Worm (Caenorhabditis elegans): ENCODE data around the gene rga-8.

Gene rga-8

ce11 chrX:5297942-5298611 is 18.5 kb upstream of the rga-8 start, which contains the start of gene ift-81:
TSS of gene ift-81 (plus strand) at chrX:5298561.
- no peak for TF ChIP-seq fkh-2 (tag; optimal IDR thresholded peaks at IDR 0.05)
- TF ChIP-seq snpc-4 (tag; optimal IDR thresholded peaks at IDR 0.05) = no peak
- TF ChIP-seq nhr-237 (tag; optimal IDR thresholded peaks at IDR 0.05) = no peak
- peak; percentile 68 for TF ChIP-seq pha-4 (tag; optimal IDR thresholded peaks at IDR 0.05)
- TF ChIP-seq nhr-11 (tag; optimal IDR thresholded peaks at IDR 0.05) = no peak
- peak; percentile 60 for TF ChIP-seq hmg-11 (tag; optimal IDR thresholded peaks at IDR 0.05)
- peak; percentile 59 for TF ChIP-seq nfya-1 (tag; optimal IDR thresholded peaks at IDR 0.05; ENCODE audit: insufficient read depth)
- peak; percentile 26 for TF ChIP-seq tbx-2 (tag; optimal IDR thresholded peaks at IDR 0.05)
- peak; percentile 62 for TF ChIP-seq lin-39 (tag; optimal IDR thresholded peaks at IDR 0.05)

ce11 chrX:5293862-5294261 is 14.3 kb upstream of the rga-8 start:
- TF ChIP-seq nfya-1 (tag; optimal IDR thresholded peaks at IDR 0.05; ENCODE audit: insufficient read depth) (peak; percentile 3), skn-1 (tag; optimal IDR thresholded peaks at IDR 0.05) (no peak)

ce11 chrX:5289106-5289505 is 9.5 kb upstream of the rga-8 start:
- no peak for TF ChIP-seq ama-1 (optimal IDR thresholded peaks at IDR 0.05)
- no peak for TF ChIP-seq jun-1 (tag; optimal IDR thresholded peaks at IDR 0.05)
- no peak for TF ChIP-seq ceh-28 (tag; optimal IDR thresholded peaks at IDR 0.05)
- TF ChIP-seq sea-2 (GFP tag; optimal IDR thresholded peaks at IDR 0.05) = no peak
- TF ChIP-seq nhr-12 (tag; optimal IDR thresholded peaks at IDR 0.05) = no peak
- TF ChIP-seq fkh-10 (GFP tag; optimal IDR thresholded peaks at IDR 0.05) = no peak
- TF ChIP-seq tbx-2 (tag; optimal IDR thresholded peaks at IDR 0.05) = no peak
- no peak for TF ChIP-seq pha-4 (tag; optimal IDR thresholded peaks at IDR 0.05)
- TF ChIP-seq eor-1 (tag; optimal IDR thresholded peaks at IDR 0.05) = no peak

ce11 chrX:5283531-5283930 is 4.0 kb upstream of the rga-8 start, which contains the start of gene vps-41:
TSS of gene vps-41 (plus strand) at chrX:5283831.
- no peak for TF ChIP-seq skn-1 (tag; optimal IDR thresholded peaks at IDR 0.05)
- TF ChIP-seq ceh-82 (tag; optimal IDR thresholded peaks at IDR 0.05) = no peak
- no peak for TF ChIP-seq ama-1 (optimal IDR thresholded peaks at IDR 0.05)
- no peak for TF ChIP-seq lin-15B (tag; optimal IDR thresholded peaks at IDR 0.05)
- no peak for TF ChIP-seq nhr-237 (tag; optimal IDR thresholded peaks at IDR 0.05)
- no peak for TF ChIP-seq aly-2 (tag; optimal IDR thresholded peaks at IDR 0.05)
- no peak for TF ChIP-seq nhr-76 (tag; optimal IDR thresholded peaks at IDR 0.05)
- TF ChIP-seq nhr-25 (tag; optimal IDR thresholded peaks at IDR 0.05) = no peak
- no peak for TF ChIP-seq unc-39 (tag; optimal IDR thresholded peaks at IDR 0.05)
- no peak for TF ChIP-seq ZK546.5 (tag; optimal IDR thresholded peaks at IDR 0.05)

- no peak for TF ChIP-seq nhr-43 (tag; optimal IDR thresholded peaks at IDR 0.05; ENCODE audit: poor library complexity, severe bottlenecking)
- no peak for TF ChIP-seq mdl-1 (tag; optimal IDR thresholded peaks at IDR 0.05)
- no peak for TF ChIP-seq lsy-12 (tag; optimal IDR thresholded peaks at IDR 0.05)
- TF ChIP-seq R02D3.7 (tag; optimal IDR thresholded peaks at IDR 0.05) = peak; percentile 89
- TF ChIP-seq fkh-10 (GFP tag; optimal IDR thresholded peaks at IDR 0.05) = no peak
- TF ChIP-seq nhr-67 (tag; optimal IDR thresholded peaks at IDR 0.05) = no peak
- no peak for TF ChIP-seq elt-3 (tag; optimal IDR thresholded peaks at IDR 0.05)
- TF ChIP-seq eor-1 (tag; optimal IDR thresholded peaks at IDR 0.05) = no peak
- TF ChIP-seq nhr-76 (tag; optimal IDR thresholded peaks at IDR 0.05) = no peak
- TF ChIP-seq ceh-9 (tag; optimal IDR thresholded peaks at IDR 0.05) = no peak
- TF ChIP-seq ceh-28 (tag; optimal IDR thresholded peaks at IDR 0.05) = no peak
- no peak for TF ChIP-seq ZK546.5 (tag; optimal IDR thresholded peaks at IDR 0.05)
- TF ChIP-seq sea-2 (GFP tag; optimal IDR thresholded peaks at IDR 0.05) = no peak
- no peak for TF ChIP-seq tbx-2 (tag; optimal IDR thresholded peaks at IDR 0.05)
- TF ChIP-seq lin-39 (tag; optimal IDR thresholded peaks at IDR 0.05) = no peak
- no peak for TF ChIP-seq daf-12 (tag; optimal IDR thresholded peaks at IDR 0.05)
- TF ChIP-seq nhr-23 (tag; optimal IDR thresholded peaks at IDR 0.05) = no peak
- no peak for TF ChIP-seq elt-1 (tag; optimal IDR thresholded peaks at IDR 0.05)
- TF ChIP-seq ztf-4 (tag; optimal IDR thresholded peaks at IDR 0.05) = no peak
- no peak for TF ChIP-seq jun-1 (tag; optimal IDR thresholded peaks at IDR 0.05)
- no peak for TF ChIP-seq unc-62 (GFP tag; optimal IDR thresholded peaks at IDR 0.05)
- no peak for TF ChIP-seq unc-39 (tag; optimal IDR thresholded peaks at IDR 0.05)
- peak; percentile 53 for TF ChIP-seq pqm-1 (tag; optimal IDR thresholded peaks at IDR 0.05)
- TF ChIP-seq aly-2 (tag; optimal IDR thresholded peaks at IDR 0.05) = no peak
- TF ChIP-seq egl-5 (tag; optimal IDR thresholded peaks at IDR 0.05) = no peak
- TF ChIP-seq nfya-1 (tag; optimal IDR thresholded peaks at IDR 0.05; ENCODE audit: insufficient read depth) = peak; percentile 43
- no peak for TF ChIP-seq zag-1 (tag; optimal IDR thresholded peaks at IDR 0.05)
- no peak for TF ChIP-seq nhr-11 (tag; optimal IDR thresholded peaks at IDR 0.05)
- peak; percentile 45 for TF ChIP-seq pha-4 (tag; optimal IDR thresholded peaks at IDR 0.05)
- TF ChIP-seq mml-1 (tag; optimal IDR thresholded peaks at IDR 0.05) = no peak
- TF ChIP-seq elt-2 (tag; optimal IDR thresholded peaks at IDR 0.05) = peak; percentile 91
- TF ChIP-seq nhr-12 (tag; optimal IDR thresholded peaks at IDR 0.05) = no peak
- no peak for TF ChIP-seq nhr-237 (tag; optimal IDR thresholded peaks at IDR 0.05)
- TF ChIP-seq nhr-25 (tag; optimal IDR thresholded peaks at IDR 0.05) = no peak
- TF ChIP-seq ceh-16 (tag; optimal IDR thresholded peaks at IDR 0.05) = no peak
- TF ChIP-seq ceh-82 (tag; optimal IDR thresholded peaks at IDR 0.05) = no peak
These were observed 371 bp downstream of the rga-8 start, which contains the start of gene Y34B4A.2 for ce11 chrX:5279170-5279635. TSS of gene Y34B4A.2 (plus strand) at chrX:5279497.

Data from whole organism, L3 larva.